Worm (Caenorhabditis elegans) whole organism, L4 larva: ENCODE results near the gene str-14.

ENCODE experiments used
- T26A8.4 ChIP-seq: fragments of 200-800 bp; sonication (Bioruptor generic); IDR thresholded peaks from 2 replicates; pipeline ENCODE4 v1.3.6; 2022; ENCODE audit warnings: missing genetic modification characterization, missing compliant biosample characterization
- ZK546.5 ChIP-seq, 2 experiments: sonication (generic microtip); optimal IDR thresholded peaks; 2 replicates each; lab custom pipeline; 2017; ENCODE audit warnings: missing biosample characterization in 2 of 2, missing genetic modification characterization in 2 of 2
- aly-2 ChIP-seq: sonication (generic microtip); optimal IDR thresholded peaks from 2 replicates; lab custom pipeline; 2018; ENCODE audit warnings: missing biosample characterization, missing genetic modification characterization
- ama-1 ChIP-seq: fragments of 150-350 bp; optimal IDR thresholded peaks from 2 replicates; lab custom pipeline; 2014; ENCODE audit warnings: inconsistent platforms, mixed read lengths
- attf-4 ChIP-seq: sonication (generic microtip); optimal IDR thresholded peaks from 3 replicates; lab custom pipeline; 2017; ENCODE audit warnings: missing biosample characterization, missing genetic modification characterization
- ceh-20 ChIP-seq: fragments of 200-800 bp; sonication (Bioruptor generic); IDR thresholded peaks from 2 replicates; pipeline ENCODE4 v1.3.6; 2022; ENCODE audit warnings: missing genetic modification reagents, missing genetic modification characterization, missing compliant biosample characterization
- ceh-32 ChIP-seq: sonication (generic microtip); optimal IDR thresholded peaks from 2 replicates; lab custom pipeline; 2016; ENCODE audit warnings: mild to moderate bottlenecking, missing genetic modification characterization, missing compliant biosample characterization; ENCODE audit not compliant: poor library complexity
- ceh-82 ChIP-seq: sonication (generic microtip); optimal IDR thresholded peaks from 2 replicates; lab custom pipeline; 2017; ENCODE audit warnings: missing biosample characterization, missing genetic modification characterization
- dmd-6 ChIP-seq: fragments of 200-800 bp; sonication (Bioruptor generic); IDR thresholded peaks from 2 replicates; pipeline ENCODE4 v1.3.6; 2022; ENCODE audit warnings: missing genetic modification reagents, missing genetic modification characterization, missing compliant biosample characterization
- dpl-1 ChIP-seq: fragments of 150-350 bp; optimal IDR thresholded peaks from 2 replicates; lab custom pipeline; 2014; ENCODE audit warnings: missing biosample characterization, missing genetic modification reagents, missing genetic modification characterization
- egl-27 ChIP-seq: sonication (generic microtip); optimal IDR thresholded peaks from 3 replicates; lab custom pipeline; 2017; ENCODE audit warnings: missing biosample characterization, missing genetic modification reagents, missing genetic modification characterization
- hif-1 ChIP-seq, 2 experiments: sonication (generic microtip); optimal IDR thresholded peaks; 2 replicates each; lab custom pipeline; 2016 to 2017; ENCODE audit warnings: missing compliant biosample characterization in 2 of 2, missing genetic modification characterization in 2 of 2, missing genetic modification reagents in 2 of 2, missing genotype in 2 of 2, mild to moderate bottlenecking in 1 of 2
- lim-7 ChIP-seq: fragments of 200-800 bp; sonication (Bioruptor generic); IDR thresholded peaks from 2 replicates; pipeline ENCODE4 v1.3.6; 2022; ENCODE audit warnings: missing genetic modification characterization, missing compliant biosample characterization
- lir-3 ChIP-seq: sonication (generic microtip); optimal IDR thresholded peaks from 2 replicates; lab custom pipeline; 2016; ENCODE audit warnings: mild to moderate bottlenecking, missing genetic modification characterization, missing compliant biosample characterization
- mxl-2 ChIP-seq: fragments of 200-800 bp; sonication (Bioruptor generic); conservative IDR thresholded peaks from 2 replicates; pipeline ENCODE4 v1.3.6; 2022; ENCODE audit warnings: missing genetic modification reagents, missing genetic modification characterization, missing compliant biosample characterization
- mxl-3 ChIP-seq: fragments of 200-800 bp; sonication (Bioruptor generic); optimal IDR thresholded peaks from 2 replicates; lab custom pipeline; 2018; ENCODE audit warnings: mild to moderate bottlenecking, missing genetic modification characterization, missing compliant biosample characterization
- nhr-102 ChIP-seq: sonication (generic microtip); optimal IDR thresholded peaks from 2 replicates; lab custom pipeline; 2016; ENCODE audit warnings: mild to moderate bottlenecking, missing genetic modification characterization, moderate library complexity, missing compliant biosample characterization
- nhr-25 ChIP-seq: sonication (generic microtip); optimal IDR thresholded peaks from 2 replicates; lab custom pipeline; 2017; ENCODE audit warnings: missing genetic modification characterization, mild to moderate bottlenecking, missing compliant biosample characterization, antibody characterized with exemption, moderate library complexity, borderline replicate concordance; ENCODE audit not compliant: insufficient read depth
- nhr-42 ChIP-seq: fragments of 200-800 bp; sonication (Bioruptor generic); IDR thresholded peaks from 2 replicates; pipeline ENCODE4 v1.3.6; 2022; ENCODE audit warnings: missing genetic modification characterization, missing compliant biosample characterization
- pha-4 ChIP-seq, 2 experiments: fragments of 150-350 bp in 1 of 2; fragments of 200-800 bp in 1 of 2; sonication (Bioruptor generic) in 1 of 2; IDR thresholded peaks in 1 of 2; optimal IDR thresholded peaks in 1 of 2; 2 replicates each; pipeline versions ENCODE4 v1.3.6 to Lab custom; 2014 to 2022; ENCODE audit warnings: missing genetic modification characterization in 2 of 2, missing genetic modification reagents in 2 of 2, missing biosample characterization in 1 of 2, missing compliant biosample characterization in 1 of 2
- php-3 ChIP-seq: fragments of 200-800 bp; sonication (Bioruptor generic); IDR thresholded peaks from 2 replicates; pipeline ENCODE4 v1.3.6; 2022; ENCODE audit warnings: missing genetic modification reagents, missing genetic modification characterization, missing compliant biosample characterization
- skn-1 ChIP-seq: fragments of 150-350 bp; optimal IDR thresholded peaks from 2 replicates; lab custom pipeline; 2014; ENCODE audit warnings: missing biosample characterization, missing genetic modification characterization
- unc-62 ChIP-seq, 3 experiments: fragments of 150-350 bp in 1 of 3; sonication (generic microtip); optimal IDR thresholded peaks in 2 of 3; peaks in 1 of 3; 1 replicate in 1 of 3; 2 replicates in 2 of 3; lab custom pipeline; 2014 to 2017; ENCODE audit warnings: missing biosample characterization in 3 of 3, missing genetic modification characterization in 3 of 3, missing genetic modification reagents in 3 of 3, missing genotype in 1 of 3
- vab-7 ChIP-seq: fragments of 200-800 bp; sonication (Bioruptor generic); IDR thresholded peaks from 2 replicates; pipeline ENCODE4 v1.3.6; 2022; ENCODE audit warnings: missing genetic modification reagents, missing genetic modification characterization, missing compliant biosample characterization
- zfp-3 ChIP-seq: fragments of 200-800 bp; sonication (Bioruptor generic); conservative IDR thresholded peaks from 2 replicates; pipeline ENCODE4 v1.3.6; 2022; ENCODE audit warnings: missing genetic modification reagents, missing genetic modification characterization, missing compliant biosample characterization

str-14 gene

ce11 chrV:16480919-16481630 lies 26.1 kb upstream of the str-14 start, which contains the start of the genes F57E7.4 and spig-6:
TSS of gene F57E7.4 (minus strand) at chrV:16481019.
TSS of gene spig-6 (plus strand) at chrV:16481580.
- TF ChIP-seq unc-62 (GFP tag; optimal IDR thresholded peaks at IDR 0.05 in 1 of 2; lab: Kevin White, UChicago) (peak in 1 of 2 experiments; percentile 68), unc-62 (tag; optimal IDR thresholded peaks at IDR 0.05; lab: Kevin White, UChicago) (no peak), nhr-42 (GFP tag; lab: Robert Waterston, UW) (no peak), ceh-32 (tag; lab: Kevin White, UChicago) (no peak), nhr-25 (tag; lab: Kevin White, UChicago) (no peak), hif-1 (tag; optimal IDR thresholded peaks at IDR 0.05; lab: Kevin White, UChicago) (no peak)
- TF ChIP-seq, all 104 proteins: peak for 1

- TF ChIP-seq aly-2 (tag; lab: Kevin White, UChicago) (no peak), unc-62 (GFP tag; optimal IDR thresholded peaks at IDR 0.05 in 1 of 2; lab: Kevin White, UChicago) (peak in 1 of 2 experiments; percentile 67), unc-62 (tag; optimal IDR thresholded peaks at IDR 0.05; lab: Kevin White, UChicago) (no peak)
These were observed 24.3 kb upstream of the str-14 start, which contains the start of gene T08G3.11 for ce11 chrV:16479275-16479674. TSS of gene T08G3.11 (minus strand) at chrV:16479375.

- peak; percentile 59; the same call in 1 of the 2 replicates for TF ChIP-seq lim-7 (GFP tag; lab: Robert Waterston, UW)
- 0 out of 2 replicates have a peak, but pooled peaks have one; percentile 20 for TF ChIP-seq dmd-6 (GFP tag; lab: Robert Waterston, UW)
- TF ChIP-seq vab-7 (GFP tag; lab: Robert Waterston, UW), result peak; percentile 41; the same call in 1 of the 2 replicates
These were observed 19.7 kb upstream of the str-14 start for ce11 chrV:16474686-16475085.

- TF ChIP-seq attf-4 (tag; lab: Kevin White, UChicago) (no peak), php-3 (GFP tag; lab: Robert Waterston, UW) (0 out of 2 replicates have a peak, but pooled peaks have one; percentile 19)
These were observed 17.1 kb upstream of the str-14 start, which contains the start of gene srw-35 for ce11 chrV:16471995-16472563. TSS of gene srw-35 (plus strand) at chrV:16472513.

ce11 chrV:16470916-16471315 lies 16.0 kb upstream of the str-14 start, which contains the start of gene srh-138:
TSS of gene srh-138 (minus strand) at chrV:16471016.
- TF ChIP-seq dpl-1 (GFP tag; lab: Kevin White, UChicago), result no peak
- TF ChIP-seq ZK546.5 (tag; optimal IDR thresholded peaks at IDR 0.05; lab: Kevin White, UChicago), result no peak
- TF ChIP-seq zfp-3 (GFP tag; lab: Robert Waterston, UW), result no peak
- TF ChIP-seq pha-4 (GFP tag; IDR thresholded peaks at IDR 0.05; lab: Robert Waterston, UW), result no peak
- no peak for TF ChIP-seq pha-4 (tag; optimal IDR thresholded peaks at IDR 0.05; lab: Kevin White, UChicago)
- no peak for TF ChIP-seq lir-3 (tag; lab: Kevin White, UChicago)
- no peak for TF ChIP-seq ceh-82 (tag; lab: Kevin White, UChicago)
- TF ChIP-seq skn-1 (tag; lab: Kevin White, UChicago), result no peak
- no peak for TF ChIP-seq T26A8.4 (GFP tag; lab: Robert Waterston, UW)
- no peak for TF ChIP-seq mxl-3
- no peak for TF ChIP-seq nhr-102
- no peak for TF ChIP-seq mxl-2
- no peak for TF ChIP-seq ama-1 (lab: Kevin White, UChicago)

- TF ChIP-seq egl-27 (tag; lab: Kevin White, UChicago) (no peak), unc-62 (GFP tag; optimal IDR thresholded peaks at IDR 0.05 in 1 of 2; lab: Kevin White, UChicago) (peak in 1 of 2 experiments; percentile 28), unc-62 (tag; optimal IDR thresholded peaks at IDR 0.05; lab: Kevin White, UChicago) (no peak), nhr-42 (GFP tag; lab: Robert Waterston, UW) (no peak), ceh-20 (GFP tag; lab: Robert Waterston, UW) (no peak)
- TF ChIP-seq, all 104 proteins: peak for 1
These were observed 12.9 kb upstream of the str-14 start, which contains the start of gene sru-44 for ce11 chrV:16467840-16468239. TSS of gene sru-44 (minus strand) at chrV:16467940.
